Worm (Caenorhabditis elegans): Measurements from ENCODE around the gene nep-8.

The nep-8 gene

ce11 chrII:3403535-3403934 is at the start of gene nep-8:
Gene nep-8, plus strand, starts transcription at chrII:3403835.
- no peak for TF ChIP-seq unc-62 (GFP tag; optimal IDR thresholded peaks at IDR 0.05)

ce11 chrII:3358834-3359233 is 44.8 kb upstream of the nep-8 start, which contains the start of the genes lido-14 and bath-27:
Gene lido-14, plus strand, starts transcription at chrII:3359134.
Gene bath-27, plus strand, starts transcription at chrII:3359139.
- TF ChIP-seq unc-62 (GFP tag; optimal IDR thresholded peaks at IDR 0.05): no peak

- TF ChIP-seq unc-62 (GFP tag; optimal IDR thresholded peaks at IDR 0.05): no peak
Measured at ce11 chrII:3367100-3367499, 36.5 kb upstream of the nep-8 start, which contains the start of gene Y49F6C.6. Gene Y49F6C.6, minus strand, starts transcription at chrII:3367200.

- no peak for TF ChIP-seq unc-62 (GFP tag; optimal IDR thresholded peaks at IDR 0.05)
Measured at ce11 chrII:3368097-3368496, 35.5 kb upstream of the nep-8 start, which contains the start of gene Y49F6C.7. Gene Y49F6C.7, minus strand, starts transcription at chrII:3368197.

- TF ChIP-seq unc-62 (GFP tag; optimal IDR thresholded peaks at IDR 0.05): no peak
Measured at ce11 chrII:3370061-3370460, 33.6 kb upstream of the nep-8 start, which contains the start of gene Y49F6C.8. Gene Y49F6C.8, minus strand, starts transcription at chrII:3370111.

ce11 chrII:3371010-3371409 is 32.6 kb upstream of the nep-8 start, which contains the start of gene bath-23:
Gene bath-23, plus strand, starts transcription at chrII:3371310.
- TF ChIP-seq unc-62 (GFP tag; optimal IDR thresholded peaks at IDR 0.05): no peak

ce11 chrII:3373875-3374274 is 29.8 kb upstream of the nep-8 start:
- no peak for TF ChIP-seq unc-62 (GFP tag; optimal IDR thresholded peaks at IDR 0.05)

- no peak for TF ChIP-seq unc-62 (GFP tag; optimal IDR thresholded peaks at IDR 0.05)
Measured at ce11 chrII:3374779-3375178, 28.9 kb upstream of the nep-8 start, which contains the start of gene bath-10. Gene bath-10, plus strand, starts transcription at chrII:3375079.

- TF ChIP-seq unc-62 (GFP tag; optimal IDR thresholded peaks at IDR 0.05): no peak
Measured at ce11 chrII:3375302-3375701, 28.3 kb upstream of the nep-8 start.

- TF ChIP-seq unc-62 (GFP tag; optimal IDR thresholded peaks at IDR 0.05): no peak
Measured at ce11 chrII:3376789-3377188, 26.8 kb upstream of the nep-8 start, which contains the start of gene bath-9. Gene bath-9, plus strand, starts transcription at chrII:3377089.

ce11 chrII:3378275-3378674 is 25.4 kb upstream of the nep-8 start, which contains the start of gene Y49F6C.2:
Gene Y49F6C.2, plus strand, starts transcription at chrII:3378575.
- TF ChIP-seq unc-62 (GFP tag; optimal IDR thresholded peaks at IDR 0.05): no peak

ce11 chrII:3381510-3381909 is 22.1 kb upstream of the nep-8 start, which contains the start of gene T06D4.1:
Gene T06D4.1, plus strand, starts transcription at chrII:3381830.
- no peak for TF ChIP-seq unc-62 (GFP tag; optimal IDR thresholded peaks at IDR 0.05)

ce11 chrII:3383116-3383515 is 20.5 kb upstream of the nep-8 start:
- TF ChIP-seq unc-62 (GFP tag; optimal IDR thresholded peaks at IDR 0.05): no peak

- TF ChIP-seq unc-62 (GFP tag; optimal IDR thresholded peaks at IDR 0.05): no peak
Measured at ce11 chrII:3385736-3386135, 17.9 kb upstream of the nep-8 start, which contains the start of gene T06D4.2. Gene T06D4.2, minus strand, starts transcription at chrII:3385905.

- TF ChIP-seq unc-62 (GFP tag; optimal IDR thresholded peaks at IDR 0.05): no peak
Measured at ce11 chrII:3387503-3387902, 16.1 kb upstream of the nep-8 start, which contains the start of gene T06D4.6. Gene T06D4.6, minus strand, starts transcription at chrII:3387603.

- no peak for TF ChIP-seq unc-62 (GFP tag; optimal IDR thresholded peaks at IDR 0.05)
Measured at ce11 chrII:3395484-3395883, 8.2 kb upstream of the nep-8 start, which contains the start of gene nep-20. Gene nep-20, minus strand, starts transcription at chrII:3395584.

- TF ChIP-seq unc-62 (GFP tag; optimal IDR thresholded peaks at IDR 0.05): no peak
Measured at ce11 chrII:3399212-3399611, 4.4 kb upstream of the nep-8 start, which contains the start of gene nep-9. Gene nep-9, minus strand, starts transcription at chrII:3399312.
